Worm (Caenorhabditis elegans) whole organism, late embryonic: ENCODE results near the gene R08F11.7.

Source experiments
- C08G9.2 ChIP-seq: sonication (generic microtip); optimal IDR thresholded peaks from 2 replicates; lab custom pipeline; 2016; ENCODE audit warnings: mild to moderate bottlenecking, missing genetic modification characterization, moderate library complexity, missing compliant biosample characterization
- C38D4.7 ChIP-seq: fragments of 200-800 bp; sonication (Bioruptor generic); optimal IDR thresholded peaks from 2 replicates; lab custom pipeline; 2018; ENCODE audit warnings: mild to moderate bottlenecking, missing genetic modification characterization, moderate library complexity, missing compliant biosample characterization
- F13H6.1 ChIP-seq: sonication (generic microtip); optimal IDR thresholded peaks from 2 replicates; lab custom pipeline; 2016; ENCODE audit warnings: missing genetic modification characterization, missing compliant biosample characterization
- Y22D7AL.16 ChIP-seq: sonication (generic microtip); optimal IDR thresholded peaks from 2 replicates; lab custom pipeline; 2016; ENCODE audit warnings: missing genetic modification characterization, missing compliant biosample characterization
- ama-1 ChIP-seq: fragments of 150-350 bp; optimal IDR thresholded peaks from 2 replicates; lab custom pipeline; 2014
- ceh-18 ChIP-seq: sonication (generic microtip); optimal IDR thresholded peaks from 2 replicates; lab custom pipeline; 2016; ENCODE audit warnings: missing genetic modification characterization, missing compliant biosample characterization
- ceh-19 ChIP-seq: fragments of 200-800 bp; sonication (Bioruptor generic); optimal IDR thresholded peaks from 2 replicates; lab custom pipeline; 2018; ENCODE audit warnings: mild to moderate bottlenecking, missing genetic modification characterization, missing compliant biosample characterization
- ceh-24 ChIP-seq: sonication (generic microtip); optimal IDR thresholded peaks from 2 replicates; lab custom pipeline; 2016; ENCODE audit warnings: mild to moderate bottlenecking, missing genetic modification characterization, missing compliant biosample characterization
- ceh-31 ChIP-seq: sonication (generic microtip); optimal IDR thresholded peaks from 2 replicates; lab custom pipeline; 2016; ENCODE audit warnings: missing genetic modification characterization, missing compliant biosample characterization
- ceh-45 ChIP-seq: fragments of 200-800 bp; sonication (Bioruptor generic); IDR thresholded peaks from 2 replicates; pipeline ENCODE4 v1.3.6; 2022; ENCODE audit warnings: missing genetic modification reagents, missing genetic modification characterization, missing compliant biosample characterization
- ceh-48 ChIP-seq: sonication (generic microtip); optimal IDR thresholded peaks from 2 replicates; lab custom pipeline; 2016; ENCODE audit warnings: missing genetic modification characterization, inconsistent platforms, missing compliant biosample characterization
- ceh-9 ChIP-seq: sonication (generic microtip); optimal IDR thresholded peaks from 2 replicates; lab custom pipeline; 2016; ENCODE audit warnings: mild to moderate bottlenecking, missing genetic modification characterization, inconsistent platforms, missing compliant biosample characterization
- dmd-4 ChIP-seq: sonication (generic microtip); optimal IDR thresholded peaks from 2 replicates; lab custom pipeline; 2016; ENCODE audit warnings: borderline replicate concordance, missing genetic modification characterization, missing compliant biosample characterization
- dve-1 ChIP-seq: sonication (generic microtip); optimal IDR thresholded peaks from 2 replicates; lab custom pipeline; 2017; ENCODE audit warnings: antibody characterized with exemption, mild to moderate bottlenecking, missing genetic modification characterization, missing compliant biosample characterization
- elt-2 ChIP-seq: sonication (generic microtip); optimal IDR thresholded peaks from 2 replicates; lab custom pipeline; 2016; ENCODE audit warnings: missing genetic modification reagents, missing genetic modification characterization, missing compliant biosample characterization
- elt-4 ChIP-seq: sonication (generic microtip); optimal IDR thresholded peaks from 2 replicates; lab custom pipeline; 2016; ENCODE audit warnings: missing genetic modification characterization, missing compliant biosample characterization
- eyg-1 ChIP-seq: sonication (generic microtip); optimal IDR thresholded peaks from 2 replicates; lab custom pipeline; 2016; ENCODE audit warnings: missing genotype, missing genetic modification characterization, missing compliant biosample characterization
- fax-1 ChIP-seq: sonication (generic microtip); optimal IDR thresholded peaks from 2 replicates; lab custom pipeline; 2016; ENCODE audit warnings: missing genotype, missing genetic modification characterization, missing compliant biosample characterization
- fkh-10 ChIP-seq: fragments of 150-350 bp; optimal IDR thresholded peaks from 2 replicates; lab custom pipeline; 2014; ENCODE audit warnings: missing biosample characterization, missing genetic modification reagents, missing genetic modification characterization
- fkh-6 ChIP-seq: sonication (generic microtip); optimal IDR thresholded peaks from 2 replicates; lab custom pipeline; 2016; ENCODE audit warnings: missing genetic modification characterization, missing compliant biosample characterization
- hlh-13 ChIP-seq: fragments of 200-800 bp; sonication (Bioruptor generic); optimal IDR thresholded peaks from 2 replicates; lab custom pipeline; 2018; ENCODE audit warnings: mild to moderate bottlenecking, missing genetic modification characterization, missing compliant biosample characterization
- hlh-15 ChIP-seq: sonication (generic microtip); optimal IDR thresholded peaks from 2 replicates; lab custom pipeline; 2016; ENCODE audit warnings: missing genetic modification characterization, missing compliant biosample characterization
- hlh-30 ChIP-seq: sonication (generic microtip); optimal IDR thresholded peaks from 2 replicates; lab custom pipeline; 2017; ENCODE audit warnings: antibody characterized with exemption, missing genetic modification characterization, missing compliant biosample characterization; ENCODE audit not compliant: insufficient read depth
- hlh-6 ChIP-seq: sonication (generic microtip); optimal IDR thresholded peaks from 2 replicates; lab custom pipeline; 2016; ENCODE audit warnings: missing genotype, missing genetic modification characterization, missing compliant biosample characterization
- hlh-8 ChIP-seq: sonication (generic microtip); optimal IDR thresholded peaks from 2 replicates; lab custom pipeline; 2016; ENCODE audit warnings: missing genotype, missing genetic modification characterization, missing compliant biosample characterization
- lim-6 ChIP-seq: sonication (generic microtip); optimal IDR thresholded peaks from 2 replicates; lab custom pipeline; 2016; ENCODE audit warnings: missing genetic modification characterization, missing compliant biosample characterization
- mec-3 ChIP-seq: sonication (generic microtip); optimal IDR thresholded peaks from 2 replicates; lab custom pipeline; 2016; ENCODE audit warnings: borderline replicate concordance, missing genetic modification characterization, missing compliant biosample characterization
- nfya-1 ChIP-seq: sonication (generic microtip); optimal IDR thresholded peaks from 2 replicates; lab custom pipeline; 2017; ENCODE audit warnings: missing genetic modification characterization, mild to moderate bottlenecking, missing compliant biosample characterization, antibody characterized with exemption, moderate library complexity
- nhr-11 ChIP-seq: fragments of 150-350 bp; optimal IDR thresholded peaks from 2 replicates; lab custom pipeline; 2014; ENCODE audit warnings: missing biosample characterization, missing genetic modification characterization
- nhr-232 ChIP-seq: sonication (generic microtip); optimal IDR thresholded peaks from 2 replicates; lab custom pipeline; 2016; ENCODE audit warnings: missing genetic modification characterization, missing compliant biosample characterization
- pag-3 ChIP-seq: sonication (generic microtip); optimal IDR thresholded peaks from 2 replicates; lab custom pipeline; 2016; ENCODE audit warnings: missing compliant biosample characterization, missing genetic modification characterization, borderline replicate concordance
- pat-9 ChIP-seq: fragments of 200-800 bp; sonication (Bioruptor generic); optimal IDR thresholded peaks from 2 replicates; lab custom pipeline; 2018; ENCODE audit warnings: mild to moderate bottlenecking, missing genetic modification characterization, moderate library complexity, missing compliant biosample characterization
- pax-1 ChIP-seq: fragments of 150-350 bp; optimal IDR thresholded peaks from 2 replicates; lab custom pipeline; 2014; ENCODE audit warnings: missing biosample characterization, missing genetic modification characterization
- pha-2 ChIP-seq: sonication (generic microtip); optimal IDR thresholded peaks from 2 replicates; lab custom pipeline; 2017; ENCODE audit warnings: mild to moderate bottlenecking, missing genetic modification characterization, missing compliant biosample characterization
- pros-1 ChIP-seq: fragments of 150-350 bp; optimal IDR thresholded peaks from 2 replicates; lab custom pipeline; 2014; ENCODE audit warnings: missing biosample characterization, missing genetic modification reagents, missing genetic modification characterization
- ref-2 ChIP-seq: sonication (generic microtip); optimal IDR thresholded peaks from 2 replicates; lab custom pipeline; 2016; ENCODE audit warnings: missing genetic modification characterization, missing compliant biosample characterization
- sox-4 ChIP-seq: sonication (generic microtip); optimal IDR thresholded peaks from 2 replicates; lab custom pipeline; 2017; ENCODE audit warnings: mild to moderate bottlenecking, missing genetic modification characterization, inconsistent platforms, missing compliant biosample characterization
- tbx-2 ChIP-seq: sonication (generic microtip); optimal IDR thresholded peaks from 2 replicates; lab custom pipeline; 2016; ENCODE audit warnings: missing genetic modification characterization, missing compliant biosample characterization
- ttx-3 ChIP-seq: sonication (generic microtip); optimal IDR thresholded peaks from 2 replicates; lab custom pipeline; 2016; ENCODE audit warnings: missing genetic modification reagents, missing genetic modification characterization, missing compliant biosample characterization
- unc-3 ChIP-seq, 2 experiments: fragments of 200-800 bp in 1 of 2; sonication (Bioruptor generic) in 1 of 2; sonication (generic microtip) in 1 of 2; conservative IDR thresholded peaks in 1 of 2; optimal IDR thresholded peaks in 1 of 2; 2 replicates each; pipeline versions ENCODE4 v1.3.6 to Lab custom; 2016 to 2022; ENCODE audit warnings: missing compliant biosample characterization in 2 of 2, missing genetic modification characterization in 2 of 2, missing genetic modification reagents in 1 of 2
- unc-55 ChIP-seq: sonication (generic microtip); optimal IDR thresholded peaks from 2 replicates; lab custom pipeline; 2017; ENCODE audit warnings: missing biosample characterization, missing genetic modification reagents, missing genetic modification characterization
- zip-5 ChIP-seq: sonication (generic microtip); optimal IDR thresholded peaks from 2 replicates; lab custom pipeline; 2016; ENCODE audit warnings: missing genetic modification characterization, missing compliant biosample characterization

The R08F11.7 gene

DNA sequence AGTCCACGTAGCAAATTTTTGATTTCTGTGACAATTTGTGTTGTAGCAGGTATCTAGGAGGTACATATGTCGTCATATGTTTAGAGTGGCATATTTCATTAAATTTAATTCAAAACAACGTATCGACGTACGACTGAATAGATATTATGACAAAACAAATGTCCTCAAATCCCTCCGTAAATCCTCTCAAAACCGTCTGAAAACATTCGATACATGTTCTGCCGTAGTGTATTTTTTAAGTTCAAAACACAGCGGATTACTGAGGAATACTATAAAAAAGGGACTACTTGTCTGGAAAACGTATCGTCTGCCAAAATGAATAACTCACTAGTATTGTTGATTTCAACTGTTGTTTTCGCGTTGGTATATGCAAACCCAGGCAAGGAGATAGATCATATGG, 21.6 kb upstream of the R08F11.7 start, which contains the start of gene R08E5.4:
Gene R08E5.4 (plus strand): TSS at position 301 of the 400 bp plus-strand sequence.
- TF ChIP-seq nfya-1 (tag; lab: Kevin White, UChicago): no peak
- TF ChIP-seq mec-3: no peak
- TF ChIP-seq fkh-10 (GFP tag; lab: Kevin White, UChicago): no peak
- no peak for TF ChIP-seq elt-4 (tag; lab: Kevin White, UChicago)
- no peak for TF ChIP-seq ceh-19 (GFP tag; lab: Kevin White, UChicago)
- TF ChIP-seq pax-1: no peak
- TF ChIP-seq ceh-48 (tag; lab: Kevin White, UChicago): no peak
- TF ChIP-seq pha-2 (tag; lab: Kevin White, UChicago): no peak
- no peak for TF ChIP-seq pat-9
- no peak for TF ChIP-seq ceh-31
- TF ChIP-seq sox-4: no peak
- no peak for TF ChIP-seq Y22D7AL.16 (tag; lab: Kevin White, UChicago)
- TF ChIP-seq elt-2 (tag; lab: Kevin White, UChicago): no peak
- TF ChIP-seq dmd-4 (tag; lab: Kevin White, UChicago): no peak
- no peak for TF ChIP-seq fax-1 (tag; lab: Kevin White, UChicago)
- no peak for TF ChIP-seq ceh-45 (GFP tag; lab: Robert Waterston, UW)

DNA sequence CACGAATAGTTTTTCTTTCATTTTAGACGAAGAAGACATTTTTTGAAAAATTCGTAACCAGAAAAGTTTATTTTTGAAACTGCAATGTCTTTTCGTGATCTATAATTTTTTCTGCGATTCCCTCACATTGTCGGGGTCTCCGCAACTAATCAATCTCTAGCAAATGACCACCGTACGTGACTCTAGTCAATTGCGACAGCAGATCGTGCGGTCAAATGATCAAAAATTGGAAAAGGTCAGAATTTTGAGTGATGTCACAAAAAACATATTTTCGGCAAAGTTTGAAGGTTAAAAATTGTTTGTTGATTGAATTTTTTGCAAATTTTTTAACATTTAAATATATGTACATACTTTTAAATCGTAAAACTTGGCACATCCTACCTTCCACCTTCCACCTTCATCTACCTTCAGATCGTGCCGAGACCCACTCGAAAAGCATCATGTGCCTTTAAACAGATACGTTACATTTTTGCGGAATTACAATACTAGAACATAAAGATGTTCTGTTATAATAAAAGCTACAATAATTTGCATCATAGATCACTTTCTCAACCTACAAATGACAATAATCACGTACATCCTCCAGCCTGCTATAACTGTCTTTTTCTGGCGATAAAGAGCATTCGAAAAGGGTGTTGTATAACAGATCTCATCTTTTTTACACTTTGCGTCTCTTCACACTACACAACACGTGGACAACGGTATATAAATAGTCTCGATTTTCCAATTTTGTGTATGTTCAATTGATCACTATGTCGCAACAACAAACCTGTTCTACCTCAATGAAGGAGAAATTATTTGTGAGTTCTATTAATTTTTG, 18.2 kb upstream of the R08F11.7 start, which contains the start of the genes R08E5.1 and rips-1:
Gene R08E5.1 (minus strand): TSS at position 82 of the 820 bp plus-strand sequence.
Gene rips-1 (plus strand): TSS at position 585 of the 820 bp plus-strand sequence.
- TF ChIP-seq ceh-24 (tag; lab: Kevin White, UChicago): no peak
- TF ChIP-seq pha-2 (tag; lab: Kevin White, UChicago): no peak
- TF ChIP-seq tbx-2 (tag; lab: Kevin White, UChicago): no peak
- no peak for TF ChIP-seq hlh-30
- no peak for TF ChIP-seq hlh-8 (tag; lab: Kevin White, UChicago)
- no peak for TF ChIP-seq ceh-48 (tag; lab: Kevin White, UChicago)
- TF ChIP-seq C38D4.7 (GFP tag; lab: Kevin White, UChicago): no peak
- TF ChIP-seq hlh-13 (GFP tag; lab: Kevin White, UChicago): no peak
- TF ChIP-seq Y22D7AL.16 (tag; lab: Kevin White, UChicago): no peak
- TF ChIP-seq C08G9.2 (tag; lab: Kevin White, UChicago): no peak
- no peak for TF ChIP-seq pax-1
- no peak for TF ChIP-seq mec-3
- TF ChIP-seq F13H6.1 (tag; lab: Kevin White, UChicago): no peak

DNA sequence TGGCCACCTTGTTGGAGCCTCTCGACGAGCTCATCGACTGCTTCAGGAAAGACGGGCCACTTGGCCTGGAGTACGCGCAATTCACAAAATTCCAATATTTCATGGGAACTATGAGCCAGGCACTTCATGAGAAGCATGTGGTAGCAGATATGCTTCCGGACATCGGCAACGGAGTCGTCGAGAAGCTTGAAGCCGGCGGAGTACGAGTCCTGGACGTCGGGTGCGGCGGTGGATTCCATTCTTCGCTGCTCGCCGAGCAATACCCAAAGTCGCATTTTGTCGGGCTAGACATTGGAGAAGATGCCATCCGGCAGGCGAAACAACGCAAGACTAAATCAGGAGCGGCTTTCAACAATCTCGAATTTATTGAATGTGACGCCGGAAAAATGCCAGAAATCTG, 16.3 kb upstream of the R08F11.7 start:
- TF ChIP-seq unc-3 (GFP tag; conservative IDR thresholded peaks at IDR 0.05; lab: Robert Waterston, UW) (no peak), unc-3 (tag; optimal IDR thresholded peaks at IDR 0.05; lab: Kevin White, UChicago) (no peak), nhr-11 (tag; lab: Kevin White, UChicago) (no peak), hlh-6 (no peak), ceh-18 (tag; lab: Kevin White, UChicago) (no peak), hlh-15 (tag; lab: Kevin White, UChicago) (no peak), C08G9.2 (tag; lab: Kevin White, UChicago) (no peak), ceh-24 (tag; lab: Kevin White, UChicago) (no peak), F13H6.1 (tag; lab: Kevin White, UChicago) (no peak), pha-2 (tag; lab: Kevin White, UChicago) (no peak), fkh-10 (GFP tag; lab: Kevin White, UChicago) (no peak), ttx-3 (tag; lab: Kevin White, UChicago) (no peak), C38D4.7 (GFP tag; lab: Kevin White, UChicago) (no peak)

DNA sequence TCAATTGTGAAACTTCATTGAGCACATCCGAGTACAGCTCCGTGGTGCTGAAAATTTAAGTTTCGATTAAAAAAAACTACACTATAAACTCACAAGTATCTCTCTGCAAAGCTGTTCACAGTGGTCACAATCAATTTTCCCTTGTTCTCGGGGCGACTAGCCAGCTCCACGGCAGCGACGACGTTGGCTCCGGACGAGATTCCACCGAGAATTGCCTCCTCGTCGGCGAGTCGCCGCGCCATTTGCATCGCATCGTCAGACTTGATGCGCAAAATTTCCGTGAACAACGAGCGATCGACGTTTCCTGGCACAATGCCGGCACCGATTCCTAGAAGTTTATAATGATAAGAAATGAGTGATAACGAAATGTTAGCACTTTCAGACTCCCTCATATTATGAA, 15.2 kb upstream of the R08F11.7 start:
- TF ChIP-seq pax-1 (no peak), eyg-1 (tag; lab: Kevin White, UChicago) (no peak), ama-1 (lab: Kevin White, UChicago) (no peak), pros-1 (tag; lab: Kevin White, UChicago) (no peak), lim-6 (no peak), dve-1 (tag; lab: Kevin White, UChicago) (no peak), pag-3 (tag; lab: Kevin White, UChicago) (no peak), ref-2 (tag; lab: Kevin White, UChicago) (no peak), mec-3 (no peak), ceh-9 (no peak), unc-55 (GFP tag; lab: Kevin White, UChicago) (no peak), zip-5 (tag; lab: Kevin White, UChicago) (no peak), hlh-13 (GFP tag; lab: Kevin White, UChicago) (no peak), fkh-6 (no peak), nhr-232 (no peak), ttx-3 (tag; lab: Kevin White, UChicago) (no peak), hlh-15 (tag; lab: Kevin White, UChicago) (no peak)
